Fruit fly (Drosophila melanogaster) whole organism, embryonic: ENCODE data around the gene CG7906.

ENCODE experiments used
- Ada2b ChIP-seq: fragments of 200-800 bp; sonication (Bioruptor generic); IDR thresholded peaks from 2 replicates; pipeline ENCODE4 v1.3.6; 2022; ENCODE audit warnings: missing biosample characterization, missing genetic modification characterization
- Atf6 ChIP-seq: fragments of 200-800 bp; sonication (Bioruptor generic); IDR thresholded peaks from 2 replicates; pipeline ENCODE4 v1.3.6; 2022; ENCODE audit warnings: missing biosample characterization, missing genetic modification characterization
- CG10274 ChIP-seq: fragments of 200-800 bp; sonication (Bioruptor generic); optimal IDR thresholded peaks from 3 replicates; lab custom pipeline; 2017; ENCODE audit warnings: missing biosample characterization, mild to moderate bottlenecking, missing genetic modification characterization
- CG11504 ChIP-seq: fragments of 200-800 bp; sonication (Bioruptor generic); optimal IDR thresholded peaks from 3 replicates; lab custom pipeline; 2019; ENCODE audit warnings: missing biosample characterization, mild to moderate bottlenecking, missing genetic modification characterization, moderate library complexity
- CG11695 ChIP-seq: fragments of 200-800 bp; sonication (Bioruptor generic); IDR thresholded peaks from 3 replicates; pipeline ENCODE4 v1.3.6; 2022; ENCODE audit warnings: missing biosample characterization, missing genetic modification characterization
- CG12104 ChIP-seq: fragments of 200-800 bp; sonication (Bioruptor generic); optimal IDR thresholded peaks from 3 replicates; lab custom pipeline; 2016; ENCODE audit warnings: missing biosample characterization, missing genetic modification characterization
- CG15073 ChIP-seq: fragments of 200-800 bp; sonication (Bioruptor generic); optimal IDR thresholded peaks from 2 replicates; lab custom pipeline; 2016; ENCODE audit warnings: missing biosample characterization, missing genetic modification characterization
- CG15696 ChIP-seq: fragments of 200-800 bp; sonication (Bioruptor generic); optimal IDR thresholded peaks from 2 replicates; lab custom pipeline; 2019; ENCODE audit warnings: missing biosample characterization, mild to moderate bottlenecking, missing genetic modification characterization, moderate library complexity
- CG16815 ChIP-seq: fragments of 200-800 bp; sonication (Bioruptor generic); optimal IDR thresholded peaks from 3 replicates; lab custom pipeline; 2017; ENCODE audit warnings: missing biosample characterization, mild to moderate bottlenecking, missing genetic modification characterization
- CG30020 ChIP-seq: fragments of 200-800 bp; optimal IDR thresholded peaks from 2 replicates; lab custom pipeline; 2019; ENCODE audit warnings: missing biosample characterization, mild to moderate bottlenecking, missing genetic modification characterization, moderate library complexity
- CG30431 ChIP-seq: fragments of 200-800 bp; sonication (Bioruptor generic); optimal IDR thresholded peaks from 2 replicates; lab custom pipeline; 2017; ENCODE audit warnings: missing biosample characterization, missing genetic modification characterization
- CG3726 ChIP-seq: fragments of 200-800 bp; sonication (Bioruptor generic); IDR thresholded peaks from 3 replicates; pipeline ENCODE4, ENCODE4 v1.3.6; 2022; ENCODE audit warnings: missing biosample characterization, missing genetic modification characterization
- CG43689 ChIP-seq: fragments of 200-800 bp; sonication (Bioruptor generic); IDR thresholded peaks from 2 replicates; pipeline ENCODE4 v1.3.6; 2022; ENCODE audit warnings: missing biosample characterization, missing genetic modification characterization
- CG6654 ChIP-seq: fragments of 200-800 bp; sonication (Bioruptor generic); optimal IDR thresholded peaks from 2 replicates; lab custom pipeline; 2017; ENCODE audit warnings: missing biosample characterization, mild to moderate bottlenecking, missing genetic modification characterization
- Dll ChIP-seq: fragments of 200-800 bp; sonication (Bioruptor generic); IDR thresholded peaks from 4 replicates; pipeline ENCODE4 v1.3.6; 2022; ENCODE audit warnings: missing biosample characterization, missing genetic modification characterization; ENCODE audit not compliant: partially characterized antibody
- Gug ChIP-seq: fragments of 200-800 bp; sonication (Bioruptor generic); IDR thresholded peaks from 4 replicates; pipeline ENCODE4 v1.3.6; 2022; ENCODE audit warnings: missing biosample characterization, missing genetic modification characterization
- HLH3B ChIP-seq: fragments of 200-800 bp; sonication (Bioruptor generic); IDR thresholded peaks from 2 replicates; pipeline ENCODE4 v1.3.6; 2022; ENCODE audit warnings: missing biosample characterization, missing genetic modification characterization
- HLHmδ ChIP-seq: fragments of 200-800 bp; sonication (Bioruptor generic); optimal IDR thresholded peaks from 2 replicates; lab custom pipeline; 2018; ENCODE audit warnings: missing biosample characterization, mild to moderate bottlenecking, missing genetic modification characterization, moderate library complexity
- Hmr ChIP-seq: fragments of 200-800 bp; sonication (Bioruptor generic); optimal IDR thresholded peaks from 3 replicates; lab custom pipeline; 2017; ENCODE audit warnings: mild to moderate bottlenecking, missing biosample characterization, missing genetic modification reagents, missing genetic modification characterization
- NC2α ChIP-seq: fragments of 200-800 bp; sonication (Bioruptor generic); optimal IDR thresholded peaks from 2 replicates; lab custom pipeline; 2016; ENCODE audit warnings: missing biosample characterization, missing genetic modification characterization
- NK7.1 ChIP-seq: fragments of 200-800 bp; sonication (Bioruptor generic); optimal IDR thresholded peaks from 3 replicates; lab custom pipeline; 2016; ENCODE audit warnings: missing biosample characterization, missing genetic modification characterization
- Pdp1 ChIP-seq, 2 experiments: fragments of 200-800 bp; sonication (Bioruptor generic); optimal IDR thresholded peaks; 3 replicates each; lab custom pipeline; 2016; ENCODE audit warnings: missing biosample characterization in 2 of 2, missing genetic modification characterization in 2 of 2, mild to moderate bottlenecking in 1 of 2, moderate library complexity in 1 of 2
- Sox102F ChIP-seq: fragments of 200-800 bp; sonication (Bioruptor generic); optimal IDR thresholded peaks from 2 replicates; lab custom pipeline; 2018; ENCODE audit warnings: missing biosample characterization, mild to moderate bottlenecking, missing genetic modification characterization, moderate library complexity
- Spps ChIP-seq: fragments of 200-800 bp; sonication (Bioruptor generic); optimal IDR thresholded peaks from 2 replicates; lab custom pipeline; 2018; ENCODE audit warnings: missing biosample characterization, mild to moderate bottlenecking, missing genetic modification characterization
- Xrp1 ChIP-seq: fragments of 200-800 bp; sonication (Bioruptor generic); IDR thresholded peaks from 2 replicates; pipeline ENCODE4 v1.3.6; 2022; ENCODE audit warnings: missing biosample characterization, missing genetic modification characterization
- ase ChIP-seq: fragments of 200-800 bp; sonication (Bioruptor generic); IDR thresholded peaks from 3 replicates; pipeline ENCODE4 v1.3.6; 2022; ENCODE audit warnings: missing biosample characterization, missing genetic modification characterization
- ash1 ChIP-seq: fragments of 200-800 bp; sonication (Bioruptor generic); optimal IDR thresholded peaks from 2 replicates; lab custom pipeline; 2018; ENCODE audit warnings: missing biosample characterization, mild to moderate bottlenecking, missing genetic modification characterization
- ato ChIP-seq: fragments of 200-800 bp; sonication (Bioruptor generic); IDR thresholded peaks from 2 replicates; pipeline ENCODE4 v1.3.6; 2022; ENCODE audit warnings: missing biosample characterization, missing genetic modification characterization; ENCODE audit not compliant: partially characterized antibody
- bbx ChIP-seq: fragments of 200-800 bp; sonication (Bioruptor generic); IDR thresholded peaks from 2 replicates; pipeline ENCODE4 v1.3.6; 2022; ENCODE audit warnings: missing biosample characterization, missing genetic modification characterization; ENCODE audit not compliant: partially characterized antibody
- cas ChIP-seq: fragments of 200-800 bp; sonication (Bioruptor generic); IDR thresholded peaks from 2 replicates; pipeline ENCODE4 v1.3.6; 2022; ENCODE audit warnings: missing biosample characterization, missing genetic modification characterization
- chn ChIP-seq: fragments of 200-800 bp; sonication (Bioruptor generic); optimal IDR thresholded peaks from 2 replicates; lab custom pipeline; 2016; ENCODE audit warnings: missing biosample characterization, missing genetic modification characterization
- ems ChIP-seq: fragments of 200-800 bp; sonication (Bioruptor generic); optimal IDR thresholded peaks from 3 replicates; lab custom pipeline; 2016; ENCODE audit warnings: missing biosample characterization, missing genetic modification characterization
- fd96Cb ChIP-seq: fragments of 200-800 bp; sonication (Bioruptor generic); optimal IDR thresholded peaks from 2 replicates; lab custom pipeline; 2018; ENCODE audit warnings: missing biosample characterization, mild to moderate bottlenecking, missing genetic modification characterization, moderate library complexity
- fu2 ChIP-seq: fragments of 200-800 bp; sonication (Bioruptor generic); optimal IDR thresholded peaks from 2 replicates; lab custom pipeline; 2016; ENCODE audit warnings: missing biosample characterization, missing genetic modification characterization
- hb ChIP-seq: fragments of 200-800 bp; sonication (Bioruptor generic); IDR thresholded peaks from 3 replicates; pipeline ENCODE4 v1.3.6; 2022; ENCODE audit warnings: missing biosample characterization, missing genetic modification characterization; ENCODE audit not compliant: partially characterized antibody
- hkb ChIP-seq, 2 experiments: fragments of 200-800 bp in 1 of 2; fragments of >200 bp in 1 of 2; sonication (Bioruptor generic) in 1 of 2; IDR thresholded peaks in 1 of 2; optimal IDR thresholded peaks in 1 of 2; 2 replicates each; pipeline versions ENCODE4 v1.3.6 to Lab custom; 2017 to 2022; ENCODE audit warnings: missing biosample characterization in 1 of 2, missing genetic modification characterization in 1 of 2
- hth ChIP-seq: fragments of >200 bp; optimal IDR thresholded peaks from 2 replicates; lab custom pipeline; 2017; ENCODE audit warnings: inconsistent platforms
- knrl ChIP-seq: fragments of 200-800 bp; sonication (Bioruptor generic); IDR thresholded peaks from 3 replicates; pipeline ENCODE4 v1.3.6; 2022; ENCODE audit warnings: missing biosample characterization, missing genetic modification characterization; ENCODE audit not compliant: partially characterized antibody
- lbe ChIP-seq: fragments of 200-800 bp; sonication (Bioruptor generic); optimal IDR thresholded peaks from 2 replicates; lab custom pipeline; 2016; ENCODE audit warnings: missing biosample characterization, mild to moderate bottlenecking, missing genetic modification characterization
- odd ChIP-seq: fragments of 200-800 bp; sonication (Bioruptor generic); optimal IDR thresholded peaks from 2 replicates; lab custom pipeline; 2017; ENCODE audit warnings: missing biosample characterization, mild to moderate bottlenecking, missing genetic modification characterization
- otp ChIP-seq: fragments of 200-800 bp; sonication (Bioruptor generic); IDR thresholded peaks from 3 replicates; pipeline ENCODE4, ENCODE4 v1.3.6; 2022; ENCODE audit warnings: missing biosample characterization, missing genetic modification characterization
- psq ChIP-seq: fragments of 200-800 bp; sonication (Bioruptor generic); optimal IDR thresholded peaks from 2 replicates; lab custom pipeline; 2017; ENCODE audit warnings: missing biosample characterization, missing genetic modification characterization
- ranshi ChIP-seq: fragments of 200-800 bp; sonication (Bioruptor generic); IDR thresholded peaks from 2 replicates; pipeline ENCODE4 v1.3.6; 2022; ENCODE audit warnings: missing biosample characterization, missing genetic modification characterization
- repo ChIP-seq: fragments of 200-800 bp; sonication (Bioruptor generic); optimal IDR thresholded peaks from 2 replicates; lab custom pipeline; 2016; ENCODE audit warnings: missing biosample characterization, missing genetic modification characterization
- salm ChIP-seq: fragments of 200-800 bp; sonication (Bioruptor generic); optimal IDR thresholded peaks from 2 replicates; lab custom pipeline; 2018; ENCODE audit warnings: missing biosample characterization, mild to moderate bottlenecking, missing genetic modification characterization
- slp2 ChIP-seq: fragments of 200-800 bp; sonication (Bioruptor generic); optimal IDR thresholded peaks from 2 replicates; lab custom pipeline; 2016; ENCODE audit warnings: missing biosample characterization, missing genetic modification characterization
- sna ChIP-seq: fragments of 200-800 bp; sonication (Bioruptor generic); IDR thresholded peaks from 2 replicates; pipeline ENCODE4 v1.3.6; 2022; ENCODE audit warnings: missing biosample characterization, missing genetic modification characterization; ENCODE audit not compliant: partially characterized antibody
- tap ChIP-seq: fragments of 200-800 bp; optimal IDR thresholded peaks from 3 replicates; lab custom pipeline; 2019; ENCODE audit warnings: missing biosample characterization, mild to moderate bottlenecking, missing genetic modification characterization, moderate library complexity

Gene CG7906

dm6 chr3L:14274088-14275058, 37.9 kb downstream of the CG7906 start, which contains the start of gene fz (continued):
- TF ChIP-seq NK7.1 (GFP tag; lab: Kevin White, UChicago) = no peak
- no peak for TF ChIP-seq Hmr
- TF ChIP-seq tap (tag; lab: Kevin White, UChicago) = no peak
- peak; percentile 71 for TF ChIP-seq bbx
- TF ChIP-seq sna (GFP tag; lab: Robert Waterston, UW) = no peak; the same call in none of the 2 replicates
- no peak for TF ChIP-seq CG30020 (tag; lab: Kevin White, UChicago)
- TF ChIP-seq ranshi = peak; percentile 23; the same call in 1 of the 2 replicates
- peak; percentile 22 for TF ChIP-seq HLHmδ
- TF ChIP-seq hkb (optimal IDR thresholded peaks at IDR 0.05; lab: Kevin White, UChicago) = no peak
- no peak for TF ChIP-seq hkb (GFP tag; IDR thresholded peaks at IDR 0.05; lab: Robert Waterston, UW)
- TF ChIP-seq repo (GFP tag; lab: Kevin White, UChicago) = no peak
- no peak for TF ChIP-seq CG30431 (GFP tag; lab: Kevin White, UChicago)
- TF ChIP-seq lbe (GFP tag; lab: Kevin White, UChicago) = no peak
- TF ChIP-seq fd96Cb (tag; lab: Kevin White, UChicago) = no peak
- TF ChIP-seq salm = peak; percentile 29
- TF ChIP-seq hth = no peak
- TF ChIP-seq CG3726 (GFP tag; lab: Robert Waterston, UW) = no peak
- TF ChIP-seq psq (GFP tag; lab: Kevin White, UChicago) = no peak
- TF ChIP-seq chn (GFP tag; lab: Kevin White, UChicago) = no peak
- no peak for TF ChIP-seq CG16815 (GFP tag; lab: Kevin White, UChicago)
- TF ChIP-seq Xrp1 (GFP tag; lab: Robert Waterston, UW) = peak; percentile 13; the same call in 1 of the 2 replicates
- TF ChIP-seq ems (GFP tag; lab: Kevin White, UChicago) = no peak
- TF ChIP-seq hb (GFP tag; lab: Robert Waterston, UW) = no peak
- TF ChIP-seq odd (GFP tag; lab: Kevin White, UChicago) = no peak
- no peak for TF ChIP-seq NC2α (GFP tag; lab: Kevin White, UChicago)
- TF ChIP-seq cas (GFP tag; lab: Robert Waterston, UW) = no peak
- 0 out of 3 replicates have a peak, but pooled peaks have one; percentile 28 for TF ChIP-seq CG11695 (GFP tag; lab: Robert Waterston, UW)
- no peak for TF ChIP-seq slp2 (GFP tag; lab: Kevin White, UChicago)
- TF ChIP-seq otp = 0 out of 3 replicates have a peak, but pooled peaks have one; percentile 11
- no peak for TF ChIP-seq HLH3B
- TF ChIP-seq fu2 = no peak
- peak; percentile 5 for TF ChIP-seq ash1 (GFP tag; lab: Kevin White, UChicago)
- TF ChIP-seq Pdp1 (GFP tag; optimal IDR thresholded peaks at IDR 0.05; lab: Kevin White, UChicago) = no peak
- TF ChIP-seq CG6654 (GFP tag; lab: Kevin White, UChicago) = no peak
- no peak for TF ChIP-seq CG15073
- TF ChIP-seq CG12104 (GFP tag; lab: Kevin White, UChicago) = no peak
- TF ChIP-seq CG10274 (GFP tag; lab: Kevin White, UChicago) = no peak
- no peak; the same call in 3 of the 4 replicates for TF ChIP-seq Gug (GFP tag; lab: Robert Waterston, UW)
- peak; percentile 50; the same call in 1 of the 2 replicates for TF ChIP-seq ato
- TF ChIP-seq Atf6 = no peak; the same call in 1 of the 2 replicates
- TF ChIP-seq knrl (GFP tag; lab: Robert Waterston, UW) = peak; percentile 42
- peak; percentile 74 for TF ChIP-seq CG15696
- no peak for TF ChIP-seq Ada2b (GFP tag; lab: Robert Waterston, UW)
- no peak for TF ChIP-seq Spps (tag; lab: Kevin White, UChicago)
- no peak for TF ChIP-seq CG43689 (GFP tag; lab: Robert Waterston, UW)
- peak; percentile 67; the same call in 3 of the 4 replicates for TF ChIP-seq Dll
- TF ChIP-seq Sox102F = peak; percentile 13
- no peak for TF ChIP-seq ase (GFP tag; lab: Robert Waterston, UW)
- TF ChIP-seq CG11504 (tag; lab: Kevin White, UChicago) = peak; percentile 14
